Worm (Caenorhabditis elegans): ENCODE measurements around the gene sfxn-1.4.

DNA sequence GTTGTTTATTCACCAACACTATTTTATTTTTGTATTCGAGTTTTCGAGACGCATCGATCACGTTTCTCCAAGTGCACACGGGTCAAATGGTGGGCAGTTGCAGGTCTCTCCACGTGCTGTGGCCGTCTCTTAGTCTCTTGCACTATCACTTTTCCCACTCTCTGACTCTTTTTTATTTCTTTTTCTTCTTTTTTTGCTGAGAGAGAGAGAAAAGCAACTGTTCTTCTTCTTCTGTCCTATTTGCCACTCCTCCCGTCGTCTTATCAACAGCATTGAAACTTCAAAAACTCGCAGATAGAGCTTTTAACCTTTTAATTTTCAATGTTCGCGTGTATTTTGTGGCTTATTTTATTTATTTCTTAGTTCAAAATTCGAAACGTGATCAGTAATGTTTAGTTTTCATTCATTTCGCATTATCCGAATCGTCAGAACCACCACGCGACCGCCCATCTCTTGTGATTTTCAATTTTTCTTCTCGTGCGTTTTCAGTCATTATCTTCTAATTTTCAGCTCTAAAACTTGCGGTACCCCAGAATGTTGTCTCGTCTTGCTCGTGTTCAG is 47.6 kb upstream of the sfxn-1.4 start, which contains the start of gene alh-8:
- TF ChIP-seq lin-39 (tag; optimal IDR thresholded peaks at IDR 0.05) (no peak), nhr-28 (tag; optimal IDR thresholded peaks at IDR 0.05) (no peak), elt-2 (tag; optimal IDR thresholded peaks at IDR 0.05) (peak; percentile 55), mep-1 (tag; optimal IDR thresholded peaks at IDR 0.05) (peak; percentile 13), efl-3 (GFP tag; optimal IDR thresholded peaks at IDR 0.05) (no peak), fos-1 (tag; optimal IDR thresholded peaks at IDR 0.05) (peak; percentile 20), ama-1 (optimal IDR thresholded peaks at IDR 0.05) (no peak), pag-3 (tag; optimal IDR thresholded peaks at IDR 0.05; ENCODE audit: borderline replicate concordance, insufficient read depth) (peak; percentile 40), nhr-11 (tag; optimal IDR thresholded peaks at IDR 0.05) (no peak), aha-1 (tag; optimal IDR thresholded peaks at IDR 0.05) (no peak), lin-13 (GFP tag; optimal IDR thresholded peaks at IDR 0.05) (no peak), unc-62 (GFP tag; optimal IDR thresholded peaks at IDR 0.05) (no peak), grh-1 (GFP tag; IDR thresholded peaks at IDR 0.05) (no peak), aly-2 (tag; optimal IDR thresholded peaks at IDR 0.05) (no peak)

All from whole organism, L1 larva.